Worm (Caenorhabditis elegans) whole organism, L3 larva: ENCODE data around the gene srx-74.

Source experiments
- elt-1 ChIP-seq: fragments of 150-350 bp; optimal IDR thresholded peaks from 2 replicates; lab custom pipeline; 2014; ENCODE audit warnings: missing biosample characterization, missing genetic modification characterization
- pqm-1 ChIP-seq: fragments of 150-350 bp; optimal IDR thresholded peaks from 2 replicates; lab custom pipeline; 2017; ENCODE audit warnings: missing biosample characterization, missing genetic modification characterization, inconsistent platforms

DNA sequence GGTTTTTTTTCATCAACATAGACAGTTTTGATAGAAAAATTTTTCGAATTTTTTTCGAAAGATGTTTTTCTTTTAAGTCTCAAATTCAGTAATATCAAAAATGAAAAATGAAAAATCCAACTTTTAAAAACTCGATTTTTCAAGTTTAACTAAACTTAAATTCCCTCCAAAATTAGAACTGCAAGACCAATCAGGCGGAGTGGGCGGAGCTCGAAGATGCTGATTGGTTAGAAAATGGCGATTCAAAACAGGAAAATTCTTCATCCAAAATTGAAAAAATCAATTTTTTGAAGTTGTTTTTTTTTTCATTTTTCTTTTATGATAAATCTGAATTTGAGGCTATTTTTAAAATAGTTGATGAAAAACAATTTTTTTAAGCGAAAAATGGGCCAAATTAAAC is 37.6 kb downstream of the srx-74 start:
- TF ChIP-seq pqm-1 (tag; lab: Kevin White, UChicago) (no peak), elt-1 (no peak)
